Fruit fly (Drosophila melanogaster) whole organism, embryonic: ENCODE results near the gene wus.

ENCODE experiments used
- Abd-B ChIP-seq: fragments of 200-800 bp; sonication (Bioruptor generic); optimal IDR thresholded peaks from 2 replicates; lab custom pipeline; 2018; ENCODE audit warnings: missing biosample characterization, mild to moderate bottlenecking, missing genetic modification characterization, moderate library complexity
- Antp ChIP-seq: fragments of 200-800 bp; sonication (Bioruptor generic); optimal IDR thresholded peaks from 3 replicates; lab custom pipeline; 2016; ENCODE audit warnings: missing biosample characterization, missing genetic modification characterization
- Blimp-1 ChIP-seq: fragments of 200-800 bp; sonication (Bioruptor generic); optimal IDR thresholded peaks from 3 replicates; lab custom pipeline; 2018; ENCODE audit warnings: missing biosample characterization, missing genetic modification characterization, mild to moderate bottlenecking, moderate library complexity, missing genetic modification reagents
- C15 ChIP-seq: fragments of 200-800 bp; sonication (Bioruptor generic); IDR thresholded peaks from 3 replicates; pipeline ENCODE4 v1.3.6; 2022; ENCODE audit warnings: missing biosample characterization, missing genetic modification characterization
- CG10979 ChIP-seq: fragments of 200-800 bp; sonication (Bioruptor generic); optimal IDR thresholded peaks from 2 replicates; lab custom pipeline; 2018; ENCODE audit warnings: missing biosample characterization, mild to moderate bottlenecking, missing genetic modification characterization, moderate library complexity
- CG11504 ChIP-seq: fragments of 200-800 bp; sonication (Bioruptor generic); optimal IDR thresholded peaks from 3 replicates; lab custom pipeline; 2019; ENCODE audit warnings: missing biosample characterization, mild to moderate bottlenecking, missing genetic modification characterization, moderate library complexity
- CG1603 ChIP-seq: fragments of 200-800 bp; sonication (Bioruptor generic); optimal IDR thresholded peaks from 2 replicates; lab custom pipeline; 2019; ENCODE audit warnings: missing biosample characterization, mild to moderate bottlenecking, missing genetic modification characterization, moderate library complexity
- CG16779 ChIP-seq: fragments of 200-800 bp; sonication (Bioruptor generic); IDR thresholded peaks from 2 replicates; pipeline ENCODE4 v1.3.6; 2022; ENCODE audit warnings: missing biosample characterization, missing genetic modification characterization
- CG2678 ChIP-seq: fragments of 200-800 bp; sonication (Bioruptor generic); optimal IDR thresholded peaks from 3 replicates; lab custom pipeline; 2019; ENCODE audit warnings: missing biosample characterization, mild to moderate bottlenecking, missing genetic modification characterization, moderate library complexity
- CG2712 ChIP-seq: fragments of 200-800 bp; optimal IDR thresholded peaks from 3 replicates; lab custom pipeline; 2019; ENCODE audit warnings: missing biosample characterization, mild to moderate bottlenecking, missing genetic modification characterization, moderate library complexity
- CG32772 ChIP-seq: fragments of 200-800 bp; sonication (Bioruptor generic); IDR thresholded peaks from 2 replicates; pipeline ENCODE4 v1.3.6; 2022; ENCODE audit warnings: missing biosample characterization, missing genetic modification characterization
- CG42726 ChIP-seq: fragments of 200-800 bp; sonication (Bioruptor generic); IDR thresholded peaks from 2 replicates; pipeline ENCODE4 v1.3.6; 2022; ENCODE audit warnings: missing biosample characterization, missing genetic modification characterization; ENCODE audit not compliant: partially characterized antibody
- CG4424 ChIP-seq: fragments of 200-800 bp; sonication (Bioruptor generic); optimal IDR thresholded peaks from 3 replicates; lab custom pipeline; 2016; ENCODE audit warnings: missing biosample characterization, missing genetic modification characterization
- CG6765 ChIP-seq: fragments of 200-800 bp; sonication (Bioruptor generic); optimal IDR thresholded peaks from 3 replicates; lab custom pipeline; 2017; ENCODE audit warnings: missing biosample characterization, mild to moderate bottlenecking, missing genetic modification characterization
- CG7839 ChIP-seq: fragments of 200-800 bp; sonication (Bioruptor generic); optimal IDR thresholded peaks from 3 replicates; lab custom pipeline; 2018; ENCODE audit warnings: missing biosample characterization, mild to moderate bottlenecking, missing genetic modification characterization, moderate library complexity
- CG8290 ChIP-seq, 3 experiments: fragments of 200-800 bp; sonication (Bioruptor generic); optimal IDR thresholded peaks; 2 replicates each; lab custom pipeline; 2016 to 2019; ENCODE audit warnings: missing biosample characterization in 3 of 3, missing genetic modification characterization in 3 of 3, mild to moderate bottlenecking in 2 of 3, moderate library complexity in 1 of 3
- CG8359 ChIP-seq: fragments of 200-800 bp; sonication (Bioruptor generic); optimal IDR thresholded peaks from 2 replicates; lab custom pipeline; 2017; ENCODE audit warnings: missing biosample characterization, mild to moderate bottlenecking, missing genetic modification characterization, borderline replicate concordance
- CoRest ChIP-seq: fragments of 200-800 bp; sonication (Bioruptor generic); optimal IDR thresholded peaks from 3 replicates; lab custom pipeline; 2018; ENCODE audit warnings: missing biosample characterization, mild to moderate bottlenecking, missing genetic modification characterization, moderate library complexity
- D ChIP-seq, 2 experiments: fragments of 200-800 bp in 1 of 2; fragments of >200 bp in 1 of 2; sonication (Bioruptor generic) in 1 of 2; optimal IDR thresholded peaks; 2 replicates in 1 of 2; 3 replicates in 1 of 2; lab custom pipeline; 2017; ENCODE audit warnings: mild to moderate bottlenecking in 1 of 2, missing biosample characterization in 1 of 2, missing genetic modification characterization in 1 of 2, missing genetic modification reagents in 1 of 2
- D19A ChIP-seq: fragments of 200-800 bp; optimal IDR thresholded peaks from 3 replicates; lab custom pipeline; 2019; ENCODE audit warnings: missing biosample characterization, mild to moderate bottlenecking, missing genetic modification characterization, moderate library complexity
- Dbx ChIP-seq: fragments of 200-800 bp; sonication (Bioruptor generic); IDR thresholded peaks from 3 replicates; pipeline ENCODE4 v1.3.6; 2022; ENCODE audit warnings: missing biosample characterization, missing genetic modification characterization
- Dip3 ChIP-seq: fragments of 200-800 bp; sonication (Bioruptor generic); optimal IDR thresholded peaks from 3 replicates; lab custom pipeline; 2016; ENCODE audit warnings: missing biosample characterization, missing genetic modification characterization
- Dp ChIP-seq: fragments of 200-800 bp; sonication (Bioruptor generic); optimal IDR thresholded peaks from 2 replicates; lab custom pipeline; 2018; ENCODE audit warnings: missing biosample characterization, mild to moderate bottlenecking, missing genetic modification characterization, moderate library complexity
- Drgx ChIP-seq: fragments of 200-800 bp; sonication (Bioruptor generic); IDR thresholded peaks from 2 replicates; pipeline ENCODE4 v1.3.6; 2022; ENCODE audit warnings: missing biosample characterization, missing genetic modification characterization
- Kr ChIP-seq: fragments of 200-800 bp; sonication (Bioruptor generic); optimal IDR thresholded peaks from 2 replicates; lab custom pipeline; 2017; ENCODE audit warnings: missing biosample characterization, mild to moderate bottlenecking, missing genetic modification characterization
- Med ChIP-seq: fragments of 200-800 bp; sonication (Bioruptor generic); peaks from one replicate; lab custom pipeline; 2016; ENCODE audit warnings: missing biosample characterization, missing genetic modification characterization, mild to moderate bottlenecking, inconsistent platforms, moderate library complexity
- Myb ChIP-seq: fragments of 200-800 bp; sonication (Bioruptor generic); optimal IDR thresholded peaks from 2 replicates; lab custom pipeline; 2016; ENCODE audit warnings: missing biosample characterization, missing genetic modification characterization
- Optix ChIP-seq: fragments of 200-800 bp; sonication (Bioruptor generic); IDR thresholded peaks from 3 replicates; pipeline ENCODE4 v1.3.6; 2022; ENCODE audit warnings: missing biosample characterization, missing genetic modification characterization
- Pdp1 ChIP-seq, 2 experiments: fragments of 200-800 bp; sonication (Bioruptor generic); optimal IDR thresholded peaks; 3 replicates each; lab custom pipeline; 2016; ENCODE audit warnings: missing biosample characterization in 2 of 2, missing genetic modification characterization in 2 of 2, mild to moderate bottlenecking in 1 of 2, moderate library complexity in 1 of 2
- Rfx ChIP-seq: fragments of 200-800 bp; sonication (Bioruptor generic); IDR thresholded peaks from 2 replicates; pipeline ENCODE4 v1.3.6; 2022; ENCODE audit warnings: missing biosample characterization, missing genetic modification characterization
- ap ChIP-seq: fragments of 200-800 bp; sonication (Bioruptor generic); IDR thresholded peaks from 2 replicates; pipeline ENCODE4 v1.3.6; 2022; ENCODE audit warnings: missing biosample characterization, missing genetic modification characterization
- cg ChIP-seq: fragments of 200-800 bp; sonication (Bioruptor generic); optimal IDR thresholded peaks from 3 replicates; lab custom pipeline; 2019; ENCODE audit warnings: missing biosample characterization, mild to moderate bottlenecking, missing genetic modification characterization, moderate library complexity
- ci ChIP-seq: fragments of 200-800 bp; sonication (Bioruptor generic); IDR thresholded peaks from 3 replicates; pipeline ENCODE4 v1.3.6; 2022; ENCODE audit warnings: missing biosample characterization, missing genetic modification characterization
- eyg ChIP-seq: fragments of 200-800 bp; sonication (Bioruptor generic); optimal IDR thresholded peaks from 3 replicates; lab custom pipeline; 2016; ENCODE audit warnings: missing biosample characterization, missing genetic modification characterization
- gce ChIP-seq: fragments of 200-800 bp; sonication (Bioruptor generic); IDR thresholded peaks from 3 replicates; pipeline ENCODE4 v1.3.6; 2022; ENCODE audit warnings: missing biosample characterization, missing genetic modification characterization
- insv ChIP-seq, 2 experiments: fragments of 200-800 bp; sonication (Bioruptor generic); optimal IDR thresholded peaks; 3 replicates each; lab custom pipeline; 2016 to 2018; ENCODE audit warnings: missing biosample characterization in 2 of 2, missing genetic modification characterization in 2 of 2
- kay ChIP-seq: fragments of 200-800 bp; sonication (Bioruptor generic); optimal IDR thresholded peaks from 2 replicates; lab custom pipeline; 2016; ENCODE audit warnings: missing biosample characterization, missing genetic modification characterization
- odd ChIP-seq: fragments of 200-800 bp; sonication (Bioruptor generic); optimal IDR thresholded peaks from 2 replicates; lab custom pipeline; 2017; ENCODE audit warnings: missing biosample characterization, mild to moderate bottlenecking, missing genetic modification characterization
- pho ChIP-seq: fragments of 200-800 bp; sonication (Bioruptor generic); optimal IDR thresholded peaks from 2 replicates; lab custom pipeline; 2016; ENCODE audit warnings: missing biosample characterization, missing genetic modification characterization
- pros ChIP-seq: fragments of 200-800 bp; sonication (Bioruptor generic); optimal IDR thresholded peaks from 3 replicates; lab custom pipeline; 2019; ENCODE audit warnings: missing biosample characterization, mild to moderate bottlenecking, missing genetic modification characterization, moderate library complexity
- sug ChIP-seq: fragments of 200-800 bp; optimal IDR thresholded peaks from 2 replicates; lab custom pipeline; 2019; ENCODE audit warnings: missing biosample characterization, mild to moderate bottlenecking, missing genetic modification characterization, moderate library complexity
- tgo ChIP-seq: fragments of 200-800 bp; sonication (Bioruptor generic); IDR thresholded peaks from 3 replicates; pipeline ENCODE4 v1.3.6; 2022; ENCODE audit warnings: missing biosample characterization, missing genetic modification characterization
- tup ChIP-seq: fragments of 200-800 bp; sonication (Bioruptor generic); optimal IDR thresholded peaks from 2 replicates; lab custom pipeline; 2016; ENCODE audit warnings: missing biosample characterization, mild to moderate bottlenecking, missing genetic modification characterization, moderate library complexity
- zfh1 ChIP-seq: fragments of 200-800 bp; sonication (Bioruptor generic); IDR thresholded peaks from 3 replicates; pipeline ENCODE4 v1.3.6; 2022; ENCODE audit warnings: missing biosample characterization, missing genetic modification characterization

wus gene

DNA sequence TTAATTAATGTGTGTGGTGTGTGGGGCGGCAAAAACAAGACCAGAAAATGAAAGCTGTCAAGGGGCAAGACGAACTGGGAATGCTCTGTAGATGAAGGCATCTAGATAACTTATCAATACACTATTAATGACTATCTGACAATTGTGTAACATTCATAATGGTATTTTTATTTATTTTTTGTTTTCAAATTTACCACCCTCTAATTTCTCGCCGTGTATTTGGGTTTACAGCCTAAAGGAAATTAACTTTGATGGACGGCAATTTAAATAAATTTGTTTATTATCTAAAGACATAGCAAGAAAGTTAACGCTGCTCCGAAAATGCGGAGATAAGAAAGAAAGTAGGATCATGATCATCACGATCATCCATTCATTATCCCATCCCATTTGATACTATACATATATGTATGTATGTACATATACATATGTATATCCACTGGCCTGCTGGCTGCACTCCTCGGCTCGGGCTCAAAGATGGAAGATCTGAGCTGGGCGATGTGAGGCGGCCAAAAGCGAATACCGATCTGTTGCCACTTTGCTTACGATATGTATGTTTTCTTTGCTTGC, 7.8 kb downstream of the wus start (continued):
- TF ChIP-seq tgo (GFP tag; lab: Robert Waterston, UW) (no peak), pho (GFP tag; lab: Kevin White, UChicago) (no peak), D (optimal IDR thresholded peaks at IDR 0.05; lab: Kevin White, UChicago) (no peak), D (GFP tag; optimal IDR thresholded peaks at IDR 0.05; lab: Kevin White, UChicago) (no peak), CG4424 (GFP tag; lab: Kevin White, UChicago) (peak; percentile 8), D19A (peak; percentile 71), CG16779 (GFP tag; lab: Robert Waterston, UW) (no peak), CG10979 (peak; percentile 24), zfh1 (GFP tag; lab: Robert Waterston, UW) (0 out of 3 replicates have a peak, but pooled peaks have one; percentile 4), sug (tag; lab: Kevin White, UChicago) (no peak), tup (GFP tag; lab: Kevin White, UChicago) (no peak), ci (GFP tag; lab: Robert Waterston, UW) (peak; percentile 37; the same call in 1 of the 3 replicates), pros (GFP tag; lab: Kevin White, UChicago) (peak; percentile 63), Dip3 (GFP tag; lab: Kevin White, UChicago) (no peak), odd (GFP tag; lab: Kevin White, UChicago) (no peak), CG2678 (tag; lab: Kevin White, UChicago) (peak; percentile 2), Antp (GFP tag; lab: Kevin White, UChicago) (no peak), CG6765 (GFP tag; lab: Kevin White, UChicago) (no peak), CoRest (tag; lab: Kevin White, UChicago) (no peak), C15 (GFP tag; lab: Robert Waterston, UW) (no peak), Abd-B (no peak), Blimp-1 (GFP tag; lab: Kevin White, UChicago) (peak; percentile 51), CG1603 (tag; lab: Kevin White, UChicago) (peak; percentile 16), CG7839 (tag; lab: Kevin White, UChicago) (no peak), CG2712 (tag; lab: Kevin White, UChicago) (peak; percentile 1)

DNA sequence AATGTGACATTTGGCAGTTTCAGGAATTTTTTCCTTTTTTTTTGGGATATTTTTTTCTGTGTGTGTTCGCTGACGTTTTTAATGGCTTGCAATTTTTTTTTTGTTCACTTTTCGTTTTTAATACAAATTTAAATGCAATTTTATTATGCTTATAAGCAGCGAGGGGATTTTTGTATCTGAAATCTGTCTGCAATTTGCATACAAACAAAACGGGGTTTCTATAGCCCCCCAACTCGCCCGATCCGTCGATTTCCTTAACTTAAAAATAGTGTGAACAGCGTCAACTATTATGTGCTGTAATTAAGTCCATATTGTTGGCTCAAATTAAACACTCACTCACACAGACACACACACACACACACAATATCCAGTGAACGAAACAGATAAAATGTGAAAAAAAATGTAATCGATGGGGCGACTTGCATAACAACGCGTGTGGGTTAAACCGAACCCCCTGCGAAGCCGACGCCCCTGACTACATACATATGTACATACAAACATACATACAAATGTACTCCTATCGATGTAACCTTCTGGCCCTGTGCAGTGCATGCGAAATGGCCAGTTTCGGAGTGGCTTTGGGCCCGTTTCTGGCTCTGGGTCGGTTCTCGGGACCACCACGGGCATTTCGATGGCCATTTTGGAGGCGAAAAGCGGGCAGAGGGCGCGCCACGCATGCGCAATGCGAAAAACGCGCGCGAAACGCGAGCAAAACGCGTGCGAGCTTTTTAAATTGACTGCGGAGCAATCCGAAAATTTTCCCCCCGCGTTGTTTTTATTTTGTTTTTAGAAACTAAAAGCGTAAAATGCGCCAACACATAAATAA, 8.5 kb downstream of the wus start:
- TF ChIP-seq CG8290 (GFP tag; optimal IDR thresholded peaks at IDR 0.05; lab: Kevin White, UChicago) = no peak
- peak in 1 of 2 experiments; percentile 40 for TF ChIP-seq CG8290 (tag; optimal IDR thresholded peaks at IDR 0.05; lab: Kevin White, UChicago)
- TF ChIP-seq Kr (GFP tag; lab: Kevin White, UChicago) = no peak
- no peak for TF ChIP-seq Myb (GFP tag; lab: Kevin White, UChicago)
- no peak for TF ChIP-seq eyg (GFP tag; lab: Kevin White, UChicago)
- peak; percentile 21 for TF ChIP-seq cg (GFP tag; lab: Kevin White, UChicago)
- TF ChIP-seq CG42726 (GFP tag; lab: Robert Waterston, UW) = no peak
- TF ChIP-seq tgo (GFP tag; lab: Robert Waterston, UW) = no peak
- TF ChIP-seq sug (tag; lab: Kevin White, UChicago) = peak; percentile 74
- peak; percentile 62 for TF ChIP-seq Med (GFP tag; lab: Kevin White, UChicago)
- peak; percentile 53 for TF ChIP-seq Drgx
- peak; percentile 47; the same call in 1 of the 2 replicates for TF ChIP-seq Rfx (GFP tag; lab: Robert Waterston, UW)
- TF ChIP-seq insv (GFP tag; optimal IDR thresholded peaks at IDR 0.05; lab: Kevin White, UChicago) = no peak
- TF ChIP-seq Dbx = no peak
- no peak for TF ChIP-seq Dp
- peak; percentile 23 for TF ChIP-seq CG11504
- peak; percentile 44; the same call in 1 of the 3 replicates for TF ChIP-seq Optix (GFP tag; lab: Robert Waterston, UW)
- peak in 1 of 2 experiments; percentile 62 for TF ChIP-seq Pdp1 (GFP tag; optimal IDR thresholded peaks at IDR 0.05; lab: Kevin White, UChicago)
- TF ChIP-seq ap (GFP tag; lab: Robert Waterston, UW) = peak; percentile 17; the same call in 1 of the 2 replicates
- no peak for TF ChIP-seq kay (GFP tag; lab: Kevin White, UChicago)
- no peak for TF ChIP-seq gce (GFP tag; lab: Robert Waterston, UW)
- TF ChIP-seq CG32772 (GFP tag; lab: Robert Waterston, UW) = 0 out of 2 replicates have a peak, but pooled peaks have one; percentile 12
- peak; percentile 99 for TF ChIP-seq CG8359 (GFP tag; lab: Kevin White, UChicago)
